Worm (Caenorhabditis elegans) whole organism, L4/young adult: ENCODE data around the gene dmsr-4.

Experiments used
- W03F9.2 ChIP-seq: fragments of 150-350 bp; optimal IDR thresholded peaks from 2 replicates; lab custom pipeline; 2014; ENCODE audit warnings: missing biosample characterization, missing genetic modification characterization
- dao-5 ChIP-seq: sonication (generic microtip); optimal IDR thresholded peaks from 2 replicates; lab custom pipeline; 2016; ENCODE audit warnings: missing genotype, missing genetic modification characterization, moderate library complexity, missing compliant biosample characterization
- him-1 ChIP-seq: sonication (generic microtip); optimal IDR thresholded peaks from 2 replicates; lab custom pipeline; 2016; ENCODE audit warnings: missing genotype, missing genetic modification reagents, missing genetic modification characterization, missing compliant biosample characterization

- TF ChIP-seq W03F9.2 (tag; lab: Kevin White, UChicago) (no peak), him-1 (tag; lab: Kevin White, UChicago) (no peak), dao-5 (no peak)
Measured at ce11 chrII:333853-334449, 22.9 kb downstream of the dmsr-4 start.
